Fruit fly (Drosophila melanogaster) whole organism, embryonic: Measurements from ENCODE around the gene CG1307.
A peak's percentile ranks its signal among the peaks of the same experiment; 100 is the strongest.

Experiments
- B-H1 ChIP-seq: fragments of 200-800 bp; sonication (Bioruptor generic); IDR thresholded peaks from 3 replicates; pipeline ENCODE4 v1.3.6; 2022; ENCODE audit warnings: missing biosample characterization, missing genetic modification characterization
- CG10321 ChIP-seq: fragments of 200-800 bp; sonication (Bioruptor generic); IDR thresholded peaks from 2 replicates; pipeline ENCODE4 v1.3.6; 2022; ENCODE audit warnings: missing biosample characterization, missing genetic modification characterization
- CG11723 ChIP-seq: fragments of 200-800 bp; sonication (Bioruptor generic); optimal IDR thresholded peaks from 2 replicates; lab custom pipeline; 2017; ENCODE audit warnings: missing biosample characterization, mild to moderate bottlenecking, missing genetic modification characterization
- CG12942 ChIP-seq: fragments of 200-800 bp; sonication (Bioruptor generic); optimal IDR thresholded peaks from 3 replicates; lab custom pipeline; 2016; ENCODE audit warnings: missing biosample characterization, missing genetic modification characterization
- CG13424 ChIP-seq: fragments of 200-800 bp; sonication (Bioruptor generic); optimal IDR thresholded peaks from 2 replicates; lab custom pipeline; 2019; ENCODE audit warnings: missing biosample characterization, mild to moderate bottlenecking, missing genetic modification characterization, moderate library complexity
- CG13775 ChIP-seq: fragments of 200-800 bp; sonication (Bioruptor generic); optimal IDR thresholded peaks from 3 replicates; lab custom pipeline; 2017; ENCODE audit warnings: missing biosample characterization, mild to moderate bottlenecking, missing genetic modification characterization
- CG14860 ChIP-seq: fragments of 200-800 bp; sonication (Bioruptor generic); IDR thresholded peaks from 3 replicates; pipeline ENCODE4 v1.3.6; 2022; ENCODE audit warnings: missing biosample characterization, missing genetic modification characterization; ENCODE audit not compliant: partially characterized antibody
- CG17612 ChIP-seq: fragments of 200-800 bp; sonication (Bioruptor generic); IDR thresholded peaks from 2 replicates; pipeline ENCODE4 v1.3.6; 2022; ENCODE audit warnings: missing biosample characterization, missing genetic modification characterization
- CG17802 ChIP-seq: fragments of 200-800 bp; sonication (Bioruptor generic); optimal IDR thresholded peaks from 2 replicates; lab custom pipeline; 2018; ENCODE audit warnings: missing biosample characterization, mild to moderate bottlenecking, missing genetic modification characterization, moderate library complexity
- CG18476 ChIP-seq: fragments of 200-800 bp; sonication (Bioruptor generic); optimal IDR thresholded peaks from 2 replicates; lab custom pipeline; 2016; ENCODE audit warnings: missing biosample characterization, mild to moderate bottlenecking, missing genetic modification characterization
- CG3163 ChIP-seq: fragments of 200-800 bp; sonication (Bioruptor generic); optimal IDR thresholded peaks from 3 replicates; lab custom pipeline; 2016; ENCODE audit warnings: missing biosample characterization, missing genetic modification characterization
- CG34422 ChIP-seq: fragments of 200-800 bp; sonication (Bioruptor generic); IDR thresholded peaks from 3 replicates; pipeline ENCODE4 v1.3.6; 2022; ENCODE audit warnings: missing biosample characterization, missing genetic modification characterization
- CG5245 ChIP-seq: fragments of 200-800 bp; sonication (Bioruptor generic); optimal IDR thresholded peaks from 3 replicates; lab custom pipeline; 2016; ENCODE audit warnings: missing biosample characterization, missing genetic modification characterization
- CG6175 ChIP-seq: fragments of 200-800 bp; sonication (Bioruptor generic); IDR thresholded peaks from 3 replicates; pipeline ENCODE4 v1.3.6; 2022; ENCODE audit warnings: missing biosample characterization, missing genetic modification characterization
- CG8478 ChIP-seq: fragments of >200 bp; optimal IDR thresholded peaks from 2 replicates; lab custom pipeline; 2018
- CG9797 ChIP-seq: fragments of 200-800 bp; sonication (Bioruptor generic); optimal IDR thresholded peaks from 3 replicates; lab custom pipeline; 2018; ENCODE audit warnings: missing biosample characterization, mild to moderate bottlenecking, missing genetic modification characterization
- Dref ChIP-seq: fragments of 200-800 bp; sonication (Bioruptor generic); IDR thresholded peaks from 2 replicates; pipeline ENCODE4 v1.3.6; 2022; ENCODE audit warnings: missing biosample characterization, missing genetic modification characterization
- Ets65A ChIP-seq: fragments of 200-800 bp; sonication (Bioruptor generic); peaks from one replicate; lab custom pipeline; 2016; ENCODE audit warnings: missing biosample characterization, missing genetic modification characterization
- Fer3 ChIP-seq: fragments of 200-800 bp; sonication (Bioruptor generic); optimal IDR thresholded peaks from 2 replicates; lab custom pipeline; 2018; ENCODE audit warnings: missing biosample characterization, mild to moderate bottlenecking, missing genetic modification characterization, moderate library complexity
- HHEX ChIP-seq: fragments of 200-800 bp; sonication (Bioruptor generic); optimal IDR thresholded peaks from 3 replicates; lab custom pipeline; 2017; ENCODE audit warnings: missing biosample characterization, mild to moderate bottlenecking, missing genetic modification characterization, missing genetic modification reagents
- Opbp ChIP-seq: fragments of 200-800 bp; sonication (Bioruptor generic); IDR thresholded peaks from 3 replicates; pipeline ENCODE4 v1.3.6; 2022; ENCODE audit warnings: missing biosample characterization, missing genetic modification characterization; ENCODE audit not compliant: partially characterized antibody
- Rfx ChIP-seq: fragments of 200-800 bp; sonication (Bioruptor generic); IDR thresholded peaks from 2 replicates; pipeline ENCODE4 v1.3.6; 2022; ENCODE audit warnings: missing biosample characterization, missing genetic modification characterization
- aop ChIP-seq: fragments of 200-800 bp; sonication (Bioruptor generic); IDR thresholded peaks from 2 replicates; pipeline ENCODE4 v1.3.6; 2022; ENCODE audit warnings: missing biosample characterization, missing genetic modification characterization
- caup ChIP-seq: fragments of 200-800 bp; sonication (Bioruptor generic); optimal IDR thresholded peaks from 3 replicates; lab custom pipeline; 2017; ENCODE audit warnings: missing biosample characterization, mild to moderate bottlenecking, missing genetic modification characterization, moderate library complexity; ENCODE audit not compliant: severe bottlenecking
- cg ChIP-seq: fragments of 200-800 bp; sonication (Bioruptor generic); optimal IDR thresholded peaks from 3 replicates; lab custom pipeline; 2019; ENCODE audit warnings: missing biosample characterization, mild to moderate bottlenecking, missing genetic modification characterization, moderate library complexity
- chinmo ChIP-seq: fragments of 200-800 bp; sonication (Bioruptor generic); IDR thresholded peaks from 4 replicates; pipeline ENCODE4 v1.3.6; 2022; ENCODE audit warnings: missing biosample characterization, missing genetic modification characterization; ENCODE audit not compliant: partially characterized antibody
- chn ChIP-seq: fragments of 200-800 bp; sonication (Bioruptor generic); optimal IDR thresholded peaks from 2 replicates; lab custom pipeline; 2016; ENCODE audit warnings: missing biosample characterization, missing genetic modification characterization
- emc ChIP-seq: fragments of 200-800 bp; sonication (Bioruptor generic); optimal IDR thresholded peaks from 2 replicates; lab custom pipeline; 2016; ENCODE audit warnings: missing biosample characterization, missing genetic modification characterization
- eyg ChIP-seq: fragments of 200-800 bp; sonication (Bioruptor generic); optimal IDR thresholded peaks from 3 replicates; lab custom pipeline; 2016; ENCODE audit warnings: missing biosample characterization, missing genetic modification characterization
- gcm ChIP-seq: fragments of 200-800 bp; sonication (Bioruptor generic); optimal IDR thresholded peaks from 2 replicates; lab custom pipeline; 2019; ENCODE audit warnings: missing biosample characterization, mild to moderate bottlenecking, missing genetic modification characterization, moderate library complexity
- gfzf ChIP-seq: fragments of 200-800 bp; sonication (Bioruptor generic); optimal IDR thresholded peaks from 2 replicates; lab custom pipeline; 2016; ENCODE audit warnings: missing biosample characterization, mild to moderate bottlenecking, missing genetic modification characterization, moderate library complexity
- grn ChIP-seq: fragments of 200-800 bp; sonication (Bioruptor generic); optimal IDR thresholded peaks from 3 replicates; lab custom pipeline; 2017; ENCODE audit warnings: missing biosample characterization, missing genetic modification characterization
- jing ChIP-seq: fragments of 200-800 bp; sonication (Bioruptor generic); optimal IDR thresholded peaks from 2 replicates; lab custom pipeline; 2018; ENCODE audit warnings: missing biosample characterization, mild to moderate bottlenecking, missing genetic modification characterization
- knrl ChIP-seq: fragments of 200-800 bp; sonication (Bioruptor generic); IDR thresholded peaks from 3 replicates; pipeline ENCODE4 v1.3.6; 2022; ENCODE audit warnings: missing biosample characterization, missing genetic modification characterization; ENCODE audit not compliant: partially characterized antibody
- maf-S ChIP-seq: fragments of 200-800 bp; sonication (Bioruptor generic); optimal IDR thresholded peaks from 2 replicates; lab custom pipeline; 2016; ENCODE audit warnings: missing biosample characterization, missing genetic modification characterization
- oc ChIP-seq: fragments of 200-800 bp; sonication (Bioruptor generic); optimal IDR thresholded peaks from 2 replicates; lab custom pipeline; 2018; ENCODE audit warnings: missing biosample characterization, mild to moderate bottlenecking, missing genetic modification characterization, moderate library complexity
- prd ChIP-seq, 3 experiments: fragments of >200 bp in 2 of 3; fragments of 200-800 bp in 1 of 3; sonication (Bioruptor generic) in 1 of 3; optimal IDR thresholded peaks in 2 of 3; IDR thresholded peaks in 1 of 3; 2 replicates in 2 of 3; 3 replicates in 1 of 3; pipeline versions ENCODE4 v1.3.6 to Lab custom; 2017 to 2022; ENCODE audit warnings: missing biosample characterization in 1 of 3, missing genetic modification characterization in 1 of 3
- sim ChIP-seq: fragments of 200-800 bp; sonication (Bioruptor generic); IDR thresholded peaks from 2 replicates; pipeline ENCODE4 v1.3.6; 2022; ENCODE audit warnings: missing biosample characterization, missing genetic modification characterization
- sug ChIP-seq: fragments of 200-800 bp; optimal IDR thresholded peaks from 2 replicates; lab custom pipeline; 2019; ENCODE audit warnings: missing biosample characterization, mild to moderate bottlenecking, missing genetic modification characterization, moderate library complexity
- tll ChIP-seq, 2 experiments: fragments of 200-800 bp in 1 of 2; fragments of >200 bp in 1 of 2; sonication (Bioruptor generic) in 1 of 2; optimal IDR thresholded peaks; 2 replicates each; lab custom pipeline; 2017 to 2019; ENCODE audit warnings: missing biosample characterization in 2 of 2, missing genetic modification characterization in 2 of 2, mild to moderate bottlenecking in 1 of 2, moderate library complexity in 1 of 2

CG1307 gene

DNA sequence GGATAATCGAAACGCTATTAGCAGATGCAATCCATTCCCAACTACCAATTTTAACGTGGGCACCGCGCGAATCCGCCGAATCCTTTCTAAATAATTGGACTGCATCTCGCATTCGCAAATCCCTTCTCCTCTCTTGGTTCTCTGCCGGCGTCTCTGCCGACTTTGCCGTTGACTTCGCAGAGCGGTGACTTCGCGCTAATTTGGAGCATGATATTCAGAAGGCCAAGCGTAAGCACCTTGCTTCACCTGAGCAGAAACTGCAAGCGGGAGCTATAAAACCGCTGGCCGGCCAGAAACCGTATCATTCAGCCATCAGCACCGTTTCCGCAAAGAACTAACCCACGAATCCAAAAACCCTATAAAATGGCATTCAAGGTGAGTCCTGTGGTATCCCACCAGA lies 46.5 kb upstream of the CG1307 start, which contains the start of gene Ccp84Aa:
Ccp84Aa (plus strand) TSS at position 301 of the 400 bp plus-strand sequence.
- TF ChIP-seq CG17612 (GFP tag; lab: Robert Waterston, UW) (no peak), CG13775 (GFP tag; lab: Kevin White, UChicago) (no peak), sim (GFP tag; lab: Robert Waterston, UW) (no peak), prd (optimal IDR thresholded peaks at IDR 0.05; lab: Kevin White, UChicago) (no peak), prd (GFP tag; IDR thresholded peaks at IDR 0.05; lab: Robert Waterston, UW) (no peak), knrl (GFP tag; lab: Robert Waterston, UW) (no peak), CG12942 (GFP tag; lab: Kevin White, UChicago) (no peak), Dref (GFP tag; lab: Robert Waterston, UW) (no peak), CG3163 (GFP tag; lab: Kevin White, UChicago) (no peak), grn (GFP tag; lab: Kevin White, UChicago) (no peak), CG17802 (tag; lab: Kevin White, UChicago) (no peak), HHEX (GFP tag; lab: Kevin White, UChicago) (no peak), CG18476 (GFP tag; lab: Kevin White, UChicago) (no peak), aop (GFP tag; lab: Robert Waterston, UW) (no peak), CG5245 (no peak)

- no peak for TF ChIP-seq gfzf (GFP tag; lab: Kevin White, UChicago)
- TF ChIP-seq chinmo (GFP tag; lab: Robert Waterston, UW), result no peak
- no peak for TF ChIP-seq maf-S
- TF ChIP-seq Rfx, result no peak
- no peak for TF ChIP-seq tll (GFP tag; optimal IDR thresholded peaks at IDR 0.05; lab: Kevin White, UChicago)
- TF ChIP-seq chn (GFP tag; lab: Kevin White, UChicago), result no peak
- no peak for TF ChIP-seq cg
- no peak for TF ChIP-seq CG10321 (GFP tag; lab: Robert Waterston, UW)
- no peak for TF ChIP-seq CG11723
These were observed 45.5 kb upstream of the CG1307 start, which contains the start of gene Ccp84Ab for dm6 chr3R:6702777-6703176. Gene Ccp84Ab, minus strand, starts transcription at chr3R:6702877.

- no peak for TF ChIP-seq jing (GFP tag; lab: Kevin White, UChicago)
- peak; percentile 63 for TF ChIP-seq Ets65A (GFP tag; lab: Kevin White, UChicago)
- TF ChIP-seq oc (tag; lab: Kevin White, UChicago), result peak; percentile 53
These were observed 39.0 kb upstream of the CG1307 start, which contains the start of gene Ccp84Ac for dm6 chr3R:6696221-6696749. Gene Ccp84Ac, minus strand, starts transcription at chr3R:6696271.

DNA sequence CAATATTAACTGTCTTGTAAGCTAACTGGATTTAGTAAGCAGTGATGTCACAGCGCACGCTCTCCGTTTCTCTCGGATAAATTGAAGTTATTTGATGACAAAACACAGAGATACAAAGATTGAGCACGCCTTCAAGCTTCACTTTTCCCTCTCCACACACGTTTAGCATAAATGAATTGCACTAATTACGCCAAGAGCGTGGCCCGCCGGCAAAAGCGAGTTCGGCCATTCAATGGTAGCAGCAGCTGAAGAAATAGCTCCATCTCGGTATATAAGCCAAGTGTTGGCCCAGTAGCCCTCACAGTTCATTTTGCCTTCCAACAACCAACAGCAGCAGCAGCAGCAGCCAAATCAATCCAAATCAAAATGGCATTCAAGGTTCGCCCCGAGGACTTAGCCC lies 35.2 kb upstream of the CG1307 start, which contains the start of gene Ccp84Ad:
Ccp84Ad (plus strand) TSS at position 301 of the 400 bp plus-strand sequence.
- no peak for TF ChIP-seq gcm (GFP tag; lab: Kevin White, UChicago)
- TF ChIP-seq CG6175, result no peak
- TF ChIP-seq Opbp (GFP tag; lab: Robert Waterston, UW), result 0 out of 3 replicates have a peak, but pooled peaks have one; percentile 6
- no peak for TF ChIP-seq CG34422 (GFP tag; lab: Robert Waterston, UW)

- TF ChIP-seq B-H1 (GFP tag; lab: Robert Waterston, UW) (no peak), CG8478 (lab: Kevin White, UChicago) (no peak), CG13424 (tag; lab: Kevin White, UChicago) (no peak), sug (tag; lab: Kevin White, UChicago) (no peak), caup (no peak), emc (GFP tag; lab: Kevin White, UChicago) (no peak), CG14860 (no peak), CG9797 (no peak), Fer3 (tag; lab: Kevin White, UChicago) (no peak), eyg (GFP tag; lab: Kevin White, UChicago) (no peak)
These were observed 34.4 kb upstream of the CG1307 start, which contains the start of gene Ccp84Ae for dm6 chr3R:6691658-6692057. Gene Ccp84Ae, minus strand, starts transcription at chr3R:6691758.
